Worm (Caenorhabditis elegans): Measurements from ENCODE around the gene C09G12.17.

- TF ChIP-seq him-1 (tag; optimal IDR thresholded peaks at IDR 0.05) (no peak), dao-5 (tag; optimal IDR thresholded peaks at IDR 0.05) (no peak), W03F9.2 (tag; optimal IDR thresholded peaks at IDR 0.05) (no peak)
Measured at ce11 chrIV:3463254-3463653, 33.0 kb downstream of the C09G12.17 start, which contains the start of gene F58E2.4.
